Worm (Caenorhabditis elegans) whole organism, L3 larva: ENCODE measurements around the gene C55B6.1.

Experiments used
- ZK546.5 ChIP-seq: sonication (generic microtip); optimal IDR thresholded peaks from 2 replicates; lab custom pipeline; 2017; ENCODE audit warnings: missing biosample characterization, missing genetic modification characterization
- nhr-11 ChIP-seq: fragments of 150-350 bp; optimal IDR thresholded peaks from 2 replicates; lab custom pipeline; 2014; ENCODE audit warnings: missing biosample characterization, missing genetic modification characterization
- zag-1 ChIP-seq: fragments of 150-350 bp; optimal IDR thresholded peaks from 2 replicates; lab custom pipeline; 2014; ENCODE audit warnings: missing biosample characterization, missing genetic modification characterization

ce11 chrX:7200475-7200874 is 311 bp downstream of the C55B6.1 start:
- TF ChIP-seq nhr-11 (tag; lab: Kevin White, UChicago) (no peak), ZK546.5 (no peak), zag-1 (tag; lab: Kevin White, UChicago) (no peak)
